Fruit fly (Drosophila melanogaster): ENCODE results near the gene CG15167.

DNA sequence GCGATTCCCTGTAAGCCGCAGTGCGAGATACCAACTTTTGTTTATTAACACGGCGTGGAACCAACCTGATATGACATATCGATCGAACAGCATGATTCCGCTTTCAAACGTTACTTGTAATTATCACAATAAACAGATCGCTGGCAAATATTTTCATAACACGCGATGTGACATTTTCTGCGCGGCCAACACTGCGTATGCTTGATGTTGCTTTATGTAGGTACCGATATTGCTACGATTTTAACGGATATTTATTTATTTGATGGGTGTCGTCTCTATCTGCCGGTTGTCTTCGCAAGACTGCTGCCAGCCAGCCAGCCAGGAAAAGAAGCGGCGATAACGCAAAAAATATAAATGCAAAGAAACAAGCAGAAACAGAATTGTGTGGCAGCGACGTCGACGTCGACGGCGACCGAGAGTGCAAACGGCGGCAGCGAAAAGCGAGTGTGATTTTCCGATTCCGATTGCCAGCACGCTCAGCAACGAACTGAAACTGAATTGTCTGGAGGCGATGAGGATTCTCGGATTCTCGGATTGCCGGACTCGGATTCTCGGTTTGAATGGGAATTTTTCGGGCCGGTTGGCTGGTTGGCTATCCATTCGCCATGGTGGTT is 42.2 kb downstream of the CG15167 start:
- TF ChIP-seq EcR (GFP tag; optimal IDR thresholded peaks at IDR 0.05) (no peak), Dll (optimal IDR thresholded peaks at IDR 0.05) (no peak), CG8478 (optimal IDR thresholded peaks at IDR 0.05) (no peak), usp (GFP tag; optimal IDR thresholded peaks at IDR 0.05) (no peak), psq (optimal IDR thresholded peaks at IDR 0.05) (no peak), pan (optimal IDR thresholded peaks at IDR 0.05) (no peak)

Data from whole organism.